Worm (Caenorhabditis elegans) whole organism, L4/young adult: Measurements from ENCODE around the gene pes-9.

Source experiments
- W03F9.2 ChIP-seq: fragments of 150-350 bp; optimal IDR thresholded peaks from 2 replicates; lab custom pipeline; 2014; ENCODE audit warnings: missing biosample characterization, missing genetic modification characterization
- him-1 ChIP-seq: sonication (generic microtip); optimal IDR thresholded peaks from 2 replicates; lab custom pipeline; 2016; ENCODE audit warnings: missing genotype, missing genetic modification reagents, missing genetic modification characterization, missing compliant biosample characterization

ce11 chrV:14545816-14546283 lies 51.0 kb downstream of the pes-9 start, which contains the start of gene rike-1:
- TF ChIP-seq W03F9.2 (tag; lab: Kevin White, UChicago) = no peak
- TF ChIP-seq him-1 (tag; lab: Kevin White, UChicago) = no peak
